Worm (Caenorhabditis elegans) whole organism, early embryonic: ENCODE measurements around the gene hcf-1.

Source experiments
- aly-1 ChIP-seq: sonication (generic microtip); optimal IDR thresholded peaks from 2 replicates; lab custom pipeline; 2016; ENCODE audit warnings: missing genetic modification characterization, missing compliant biosample characterization
- ama-1 ChIP-seq: fragments of 150-350 bp; optimal IDR thresholded peaks from 2 replicates; lab custom pipeline; 2014
- ceh-36 ChIP-seq: sonication (generic microtip); optimal IDR thresholded peaks from 2 replicates; lab custom pipeline; 2016; ENCODE audit warnings: missing genetic modification characterization, inconsistent platforms, missing compliant biosample characterization
- ets-7 ChIP-seq: sonication (generic microtip); optimal IDR thresholded peaks from 2 replicates; lab custom pipeline; 2016; ENCODE audit warnings: missing genotype, missing genetic modification characterization, missing compliant biosample characterization
- hmg-4 ChIP-seq: fragments of 200-800 bp; sonication (Bioruptor generic); optimal IDR thresholded peaks from 2 replicates; lab custom pipeline; 2018; ENCODE audit warnings: mild to moderate bottlenecking, missing genetic modification characterization, missing compliant biosample characterization
- sea-1 ChIP-seq: fragments of 200-800 bp; sonication (Bioruptor generic); conservative IDR thresholded peaks from 2 replicates; pipeline ENCODE4 v1.3.6; 2022; ENCODE audit warnings: missing genetic modification characterization, missing compliant biosample characterization
- tbx-11 ChIP-seq: fragments of 200-800 bp; sonication (Bioruptor generic); IDR thresholded peaks from 2 replicates; pipeline ENCODE4 v1.3.6; 2022; ENCODE audit warnings: missing genetic modification characterization, missing compliant biosample characterization

DNA sequence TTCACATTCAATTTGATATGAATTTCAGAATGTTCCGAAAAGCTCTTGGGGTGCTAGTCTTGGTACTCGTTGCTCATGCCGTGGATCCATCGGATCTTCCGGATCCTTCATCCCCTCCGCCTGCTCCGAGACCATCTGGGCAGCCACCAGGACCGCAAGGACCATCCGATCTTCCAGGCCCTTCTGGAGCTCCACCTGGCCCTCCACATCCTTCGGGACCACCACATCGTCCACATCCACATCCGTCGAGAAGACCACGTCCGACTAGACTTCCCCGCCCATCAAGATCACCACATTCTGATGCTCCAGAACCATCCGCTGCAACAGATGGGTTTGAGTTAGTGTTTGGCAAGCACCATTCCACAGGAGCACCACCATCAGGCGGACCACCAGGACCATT is 39.5 kb downstream of the hcf-1 start, which contains the start of gene clx-1:
- no peak for TF ChIP-seq tbx-11 (GFP tag; lab: Robert Waterston, UW)
- TF ChIP-seq hmg-4 = no peak
- TF ChIP-seq ceh-36 = no peak
- no peak for TF ChIP-seq ama-1
- no peak for TF ChIP-seq sea-1 (GFP tag; lab: Robert Waterston, UW)
- no peak for TF ChIP-seq ets-7 (tag; lab: Kevin White, UChicago)
- no peak for TF ChIP-seq aly-1 (tag; lab: Kevin White, UChicago)
